Worm (Caenorhabditis elegans): Measurements from ENCODE around the gene bus-12.

bus-12 gene

ce11 chrIV:13253841-13254240, 2.1 kb upstream of the bus-12 start, which contains the start of gene ttr-45 (continued):
- TF ChIP-seq mdl-1 (tag; optimal IDR thresholded peaks at IDR 0.05) (no peak), pha-4 (tag; optimal IDR thresholded peaks at IDR 0.05) (peak; percentile 52), nhr-67 (tag; optimal IDR thresholded peaks at IDR 0.05) (no peak)

- TF ChIP-seq elt-3 (tag; optimal IDR thresholded peaks at IDR 0.05) = no peak
- TF ChIP-seq egl-5 (tag; optimal IDR thresholded peaks at IDR 0.05) = no peak
- no peak for TF ChIP-seq R02D3.7 (tag; optimal IDR thresholded peaks at IDR 0.05)
- no peak for TF ChIP-seq ceh-28 (tag; optimal IDR thresholded peaks at IDR 0.05)
- TF ChIP-seq daf-12 (tag; optimal IDR thresholded peaks at IDR 0.05) = no peak
- no peak for TF ChIP-seq unc-62 (GFP tag; optimal IDR thresholded peaks at IDR 0.05)
- TF ChIP-seq nhr-12 (tag; optimal IDR thresholded peaks at IDR 0.05) = no peak
- TF ChIP-seq lin-39 (tag; optimal IDR thresholded peaks at IDR 0.05) = no peak
Measured at ce11 chrIV:13258872-13259271, 2.9 kb downstream of the bus-12 start, which contains the start of gene JC8.16. JC8.16 (plus strand) TSS chrIV:13259172.

- TF ChIP-seq nhr-67 (tag; optimal IDR thresholded peaks at IDR 0.05) = no peak
- no peak for TF ChIP-seq egl-27 (tag; optimal IDR thresholded peaks at IDR 0.05)
Measured at ce11 chrIV:13261778-13262177, 5.8 kb downstream of the bus-12 start.

ce11 chrIV:13268385-13268784, 12.4 kb downstream of the bus-12 start:
- TF ChIP-seq mdl-1 (tag; optimal IDR thresholded peaks at IDR 0.05) (no peak), zag-1 (tag; optimal IDR thresholded peaks at IDR 0.05) (no peak), nfya-1 (tag; optimal IDR thresholded peaks at IDR 0.05; ENCODE audit: insufficient read depth) (peak; percentile 57)

ce11 chrIV:13272494-13272893, 16.5 kb downstream of the bus-12 start, which contains the start of gene unc-26:
unc-26 (minus strand) TSS chrIV:13272516.
- TF ChIP-seq lin-39 (tag; optimal IDR thresholded peaks at IDR 0.05) (peak; percentile 22), ceh-82 (tag; optimal IDR thresholded peaks at IDR 0.05) (no peak), unc-62 (GFP tag; optimal IDR thresholded peaks at IDR 0.05) (no peak), lin-15B (tag; optimal IDR thresholded peaks at IDR 0.05) (peak; percentile 17), nhr-23 (tag; optimal IDR thresholded peaks at IDR 0.05) (no peak), hmg-11 (tag; optimal IDR thresholded peaks at IDR 0.05) (peak; percentile 86), pha-4 (tag; optimal IDR thresholded peaks at IDR 0.05) (no peak), nhr-25 (tag; optimal IDR thresholded peaks at IDR 0.05) (no peak), nfya-1 (tag; optimal IDR thresholded peaks at IDR 0.05; ENCODE audit: insufficient read depth) (peak; percentile 80), egl-5 (tag; optimal IDR thresholded peaks at IDR 0.05) (peak; percentile 71), tbx-2 (tag; optimal IDR thresholded peaks at IDR 0.05) (no peak), R02D3.7 (tag; optimal IDR thresholded peaks at IDR 0.05) (no peak), fkh-2 (tag; optimal IDR thresholded peaks at IDR 0.05) (no peak), egl-27 (tag; optimal IDR thresholded peaks at IDR 0.05) (no peak)

- TF ChIP-seq fkh-10 (GFP tag; optimal IDR thresholded peaks at IDR 0.05) (no peak), ama-1 (optimal IDR thresholded peaks at IDR 0.05) (no peak), lsy-12 (tag; optimal IDR thresholded peaks at IDR 0.05) (no peak), ZK546.5 (tag; optimal IDR thresholded peaks at IDR 0.05) (no peak), skn-1 (tag; optimal IDR thresholded peaks at IDR 0.05) (no peak), ztf-4 (tag; optimal IDR thresholded peaks at IDR 0.05) (no peak), nhr-11 (tag; optimal IDR thresholded peaks at IDR 0.05) (no peak), daf-12 (tag; optimal IDR thresholded peaks at IDR 0.05) (no peak)
Measured at ce11 chrIV:13282778-13283177, 26.8 kb downstream of the bus-12 start, which contains the start of gene cpsf-3. cpsf-3 (minus strand) TSS chrIV:13282878.

ce11 chrIV:13289321-13289720, 33.3 kb downstream of the bus-12 start, which contains the start of gene Y67H2A.10:
Y67H2A.10 (minus strand) TSS chrIV:13289504.
- TF ChIP-seq snpc-4 (tag; optimal IDR thresholded peaks at IDR 0.05) (no peak), nfya-1 (tag; optimal IDR thresholded peaks at IDR 0.05; ENCODE audit: insufficient read depth) (peak; percentile 44), nhr-25 (tag; optimal IDR thresholded peaks at IDR 0.05) (peak; percentile 12), lin-39 (tag; optimal IDR thresholded peaks at IDR 0.05) (peak; percentile 78), pha-4 (tag; optimal IDR thresholded peaks at IDR 0.05) (peak; percentile 45), ceh-16 (tag; optimal IDR thresholded peaks at IDR 0.05) (no peak), nhr-67 (tag; optimal IDR thresholded peaks at IDR 0.05) (no peak), lin-15B (tag; optimal IDR thresholded peaks at IDR 0.05) (peak; percentile 64), hmg-11 (tag; optimal IDR thresholded peaks at IDR 0.05) (peak; percentile 25)

Measured in whole organism, L3 larva.